Fruit fly (Drosophila melanogaster): ENCODE results near the gene CG31522.

DNA sequence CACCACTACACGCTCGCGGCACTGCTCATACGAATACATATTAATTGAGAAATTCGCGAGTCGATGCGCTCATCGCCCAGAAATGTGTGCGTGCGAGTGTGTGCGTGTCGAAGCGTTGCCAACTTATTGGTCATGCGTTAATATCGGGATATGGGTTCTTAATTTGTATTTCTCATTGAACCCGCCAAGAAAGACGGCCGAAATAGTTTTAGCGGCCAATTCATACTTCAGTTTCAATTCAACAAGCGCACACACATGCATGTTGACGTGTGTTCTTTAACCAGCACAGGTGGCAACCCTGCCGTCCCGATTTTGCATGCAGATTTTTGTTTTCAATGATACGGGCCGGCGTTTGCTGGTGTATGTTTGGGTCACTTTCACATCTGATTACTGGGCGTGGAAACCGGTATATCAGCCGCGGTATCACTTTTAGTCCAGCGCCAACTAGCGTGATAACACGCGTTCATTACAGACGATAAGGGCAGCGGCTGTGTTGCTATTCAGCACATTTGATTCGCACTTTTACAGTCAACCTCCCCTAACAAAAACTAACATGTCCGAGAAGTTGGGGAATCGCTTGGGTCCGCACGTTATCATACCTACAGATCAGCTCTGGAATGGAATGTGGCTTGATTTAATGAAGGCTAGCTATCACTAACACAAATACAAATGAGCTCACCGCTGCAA, 58.8 kb downstream of the CG31522 start:
- TF ChIP-seq Pif1B (GFP tag; optimal IDR thresholded peaks at IDR 0.05) (peak; percentile 15), CG9948 (tag; optimal IDR thresholded peaks at IDR 0.05) (peak; percentile 8), CG17806 (tag; optimal IDR thresholded peaks at IDR 0.05) (peak; percentile 10), CG10348 (GFP tag; IDR thresholded peaks at IDR 0.05) (no peak), D1 (tag; optimal IDR thresholded peaks at IDR 0.05) (no peak), Pif1A (GFP tag; optimal IDR thresholded peaks at IDR 0.05) (no peak), EcR (GFP tag; optimal IDR thresholded peaks at IDR 0.05) (peak; percentile 77), CG13204 (GFP tag; optimal IDR thresholded peaks at IDR 0.05) (no peak), CG32121 (GFP tag; IDR thresholded peaks at IDR 0.05) (no peak), CG4496 (GFP tag; IDR thresholded peaks at IDR 0.05) (no peak), gl (tag; optimal IDR thresholded peaks at IDR 0.05) (no peak), CG12605 (GFP tag; IDR thresholded peaks at IDR 0.05) (no peak), CG8159 (tag; optimal IDR thresholded peaks at IDR 0.05) (no peak)
